Worm (Caenorhabditis elegans): ENCODE measurements around the gene F09E5.11.

ce11 chrII:5320205-5320951 is 37.6 kb downstream of the F09E5.11 start:
- TF ChIP-seq pax-3 (tag; optimal IDR thresholded peaks at IDR 0.05): no peak
- TF ChIP-seq lin-35 (GFP tag; optimal IDR thresholded peaks at IDR 0.05): peak in 1 of 2 experiments; percentile 57
- peak; percentile 47 for TF ChIP-seq nhr-237 (tag; optimal IDR thresholded peaks at IDR 0.05)
- no peak for TF ChIP-seq lin-39 (tag; optimal IDR thresholded peaks at IDR 0.05)
- no peak for TF ChIP-seq mdl-1 (tag; optimal IDR thresholded peaks at IDR 0.05)
- TF ChIP-seq lir-3 (tag; optimal IDR thresholded peaks at IDR 0.05; ENCODE audit: poor library complexity): no peak
- no peak for TF ChIP-seq fkh-8 (tag; optimal IDR thresholded peaks at IDR 0.05)
- TF ChIP-seq lin-13 (GFP tag; optimal IDR thresholded peaks at IDR 0.05): no peak
- TF ChIP-seq isw-1 (GFP tag; IDR thresholded peaks at IDR 0.05): no peak
- TF ChIP-seq rnt-1 (tag; optimal IDR thresholded peaks at IDR 0.05): no peak
- peak; percentile 91 for TF ChIP-seq nhr-85 (tag)
- no peak for TF ChIP-seq nhr-90 (tag; optimal IDR thresholded peaks at IDR 0.05; ENCODE audit: poor library complexity)
- no peak for TF ChIP-seq egl-27 (tag; optimal IDR thresholded peaks at IDR 0.05)
- no peak for TF ChIP-seq ama-1 (optimal IDR thresholded peaks at IDR 0.05)
